Fruit fly (Drosophila melanogaster): ENCODE measurements around the gene kmg.
"Not testable (repeated sequence)": the region's sequence is repeated elsewhere in the genome, so short reads cannot be mapped to it uniquely, and the experiment has no call there.

The kmg gene

dm6 chr2L:13206077-13206668, 45.8 kb downstream of the kmg start:
- TF ChIP-seq CG12605 (GFP tag; IDR thresholded peaks at IDR 0.05) (peak; percentile 62; the same call in 1 of the 2 replicates), CG9948 (tag; optimal IDR thresholded peaks at IDR 0.05) (no peak), CG17806 (tag; optimal IDR thresholded peaks at IDR 0.05) (no peak), CG32121 (GFP tag; IDR thresholded peaks at IDR 0.05) (peak; percentile 36; the same call in 1 of the 2 replicates), Ets98B (GFP tag; IDR thresholded peaks at IDR 0.05) (peak; percentile 48), EcR (GFP tag; optimal IDR thresholded peaks at IDR 0.05) (peak; percentile 92)

dm6 chr2L:13206857-13207463, 46.6 kb downstream of the kmg start:
- no peak for TF ChIP-seq gl (tag; optimal IDR thresholded peaks at IDR 0.05)
- TF ChIP-seq CG8301 (tag; optimal IDR thresholded peaks at IDR 0.05) = no peak
- no peak for TF ChIP-seq Ets98B (GFP tag; IDR thresholded peaks at IDR 0.05)
- TF ChIP-seq CG32121 (GFP tag; IDR thresholded peaks at IDR 0.05) = peak; percentile 17; the same call in 1 of the 2 replicates
- TF ChIP-seq CG4496 (GFP tag; IDR thresholded peaks at IDR 0.05) = 0 out of 3 replicates have a peak, but pooled peaks have one; percentile 13
- no peak for TF ChIP-seq CG17806 (tag; optimal IDR thresholded peaks at IDR 0.05)
- no peak for TF ChIP-seq CG8159 (tag; optimal IDR thresholded peaks at IDR 0.05)
- no peak for TF ChIP-seq fd96Ca (GFP tag; IDR thresholded peaks at IDR 0.05)
- no peak for TF ChIP-seq CG14655 (GFP tag; optimal IDR thresholded peaks at IDR 0.05)
- TF ChIP-seq CG13204 (GFP tag; optimal IDR thresholded peaks at IDR 0.05) = no peak
- TF ChIP-seq CG9948 (tag; optimal IDR thresholded peaks at IDR 0.05) = no peak
- no peak for TF ChIP-seq Pif1B (GFP tag; optimal IDR thresholded peaks at IDR 0.05)

dm6 chr2L:13211764-13212265, 51.5 kb downstream of the kmg start, which contains the start of gene CG15482:
CG15482 (minus strand) TSS chr2L:13211814.
- not testable (repeated sequence) for TF ChIP-seq Pif1B (GFP tag; optimal IDR thresholded peaks at IDR 0.05); Ets98B (GFP tag; IDR thresholded peaks at IDR 0.05); CG13204 (GFP tag; optimal IDR thresholded peaks at IDR 0.05)

Data from whole organism, pupa.